Worm (Caenorhabditis elegans): ENCODE results near the gene ZK563.7.

ZK563.7 gene

DNA sequence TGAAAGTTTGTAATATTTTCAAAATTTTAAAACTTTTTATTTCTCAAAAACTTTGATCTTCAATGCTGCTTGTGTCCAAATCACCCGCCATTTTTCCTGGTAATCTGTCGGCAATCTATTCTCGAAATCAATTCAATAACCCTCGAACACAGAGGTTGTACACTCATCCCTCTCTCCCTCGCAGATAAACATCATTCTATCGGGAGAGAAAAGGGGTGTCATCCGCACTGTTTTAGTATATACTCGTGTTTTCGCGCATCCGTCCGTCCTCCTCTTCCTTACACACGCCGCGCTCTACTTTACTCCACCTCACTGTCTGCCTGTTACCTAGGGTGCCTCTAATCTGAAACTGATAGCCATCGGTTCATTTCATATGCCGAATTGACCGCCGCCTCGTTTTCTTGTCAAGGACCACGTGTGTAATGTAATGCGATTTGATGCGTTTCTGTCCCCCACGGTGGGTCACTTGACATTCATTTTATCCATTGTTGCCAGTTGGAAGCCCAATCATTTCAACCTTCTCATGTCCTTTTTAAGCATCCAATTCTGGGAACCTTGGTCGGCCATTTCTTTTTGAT is 36.6 kb upstream of the ZK563.7 start:
- TF ChIP-seq ceh-48 (tag; optimal IDR thresholded peaks at IDR 0.05) (no peak), pha-4 (tag; optimal IDR thresholded peaks at IDR 0.05) (no peak), C38D4.7 (GFP tag; optimal IDR thresholded peaks at IDR 0.05) (no peak), tbx-2 (tag; optimal IDR thresholded peaks at IDR 0.05) (peak; percentile 1), syd-9 (tag; optimal IDR thresholded peaks at IDR 0.05) (no peak), ceh-18 (tag; optimal IDR thresholded peaks at IDR 0.05) (no peak), ceh-2 (tag; optimal IDR thresholded peaks at IDR 0.05) (no peak), fkh-6 (tag; optimal IDR thresholded peaks at IDR 0.05) (peak; percentile 18), hlh-6 (tag; optimal IDR thresholded peaks at IDR 0.05) (peak; percentile 14), sdc-2 (tag; optimal IDR thresholded peaks at IDR 0.05) (peak; percentile 7), hlh-8 (tag; optimal IDR thresholded peaks at IDR 0.05) (no peak), pros-1 (tag; optimal IDR thresholded peaks at IDR 0.05) (no peak), rnt-1 (tag; optimal IDR thresholded peaks at IDR 0.05) (peak; percentile 17)

DNA sequence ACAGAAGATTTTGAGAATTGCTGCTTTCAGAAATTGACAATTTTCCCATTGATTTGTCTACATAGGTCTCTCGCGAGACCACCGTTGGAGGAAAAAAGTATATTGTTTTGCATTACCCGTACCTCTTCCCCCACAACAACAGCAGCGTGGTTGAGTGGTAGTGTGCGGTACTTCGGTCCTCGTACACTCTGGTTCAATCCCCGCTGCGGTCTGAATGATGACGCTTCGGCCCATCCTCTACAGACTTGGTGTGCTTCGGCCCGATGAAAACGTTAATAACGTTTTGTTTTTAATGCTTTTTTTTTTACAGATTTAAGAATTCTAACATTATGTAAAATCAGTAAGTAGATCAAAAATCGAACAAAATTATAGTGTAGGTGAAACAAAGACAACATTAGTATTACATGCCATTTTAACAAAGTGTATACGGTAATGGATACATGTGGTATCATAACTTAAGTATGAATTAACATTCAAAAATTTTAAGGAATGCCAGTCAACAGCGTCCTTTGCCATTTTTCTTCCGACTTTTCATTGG is 32.3 kb upstream of the ZK563.7 start, which contains the start of gene ZK816.3:
TSS of gene ZK816.3 (plus strand) at position 488 of the 538 bp plus-strand sequence.
- TF ChIP-seq sox-4 (tag; optimal IDR thresholded peaks at IDR 0.05) (peak; percentile 61), ceh-30 (tag; optimal IDR thresholded peaks at IDR 0.05) (no peak), madf-2 (tag; optimal IDR thresholded peaks at IDR 0.05) (peak; percentile 32), Y22D7AL.16 (tag; optimal IDR thresholded peaks at IDR 0.05) (peak; percentile 37), pha-2 (tag; optimal IDR thresholded peaks at IDR 0.05) (peak; percentile 50), hlh-13 (GFP tag; optimal IDR thresholded peaks at IDR 0.05) (no peak), dve-1 (tag; optimal IDR thresholded peaks at IDR 0.05) (peak; percentile 15), hlh-15 (tag; optimal IDR thresholded peaks at IDR 0.05) (peak; percentile 29), ceh-34 (tag; optimal IDR thresholded peaks at IDR 0.05) (peak; percentile 60), ceh-2 (tag; optimal IDR thresholded peaks at IDR 0.05) (peak; percentile 28), nhr-11 (tag; optimal IDR thresholded peaks at IDR 0.05) (no peak), ceh-18 (tag; optimal IDR thresholded peaks at IDR 0.05) (no peak), ceh-22 (tag; optimal IDR thresholded peaks at IDR 0.05) (no peak), fkh-10 (GFP tag; optimal IDR thresholded peaks at IDR 0.05) (no peak), ceh-9 (tag; optimal IDR thresholded peaks at IDR 0.05) (no peak), ceh-19 (GFP tag; optimal IDR thresholded peaks at IDR 0.05) (peak; percentile 36), ama-1 (optimal IDR thresholded peaks at IDR 0.05) (no peak), lim-6 (tag; optimal IDR thresholded peaks at IDR 0.05) (no peak), C38D4.7 (GFP tag; optimal IDR thresholded peaks at IDR 0.05) (peak; percentile 35), pros-1 (tag; optimal IDR thresholded peaks at IDR 0.05) (no peak), hlh-30 (tag; optimal IDR thresholded peaks at IDR 0.05; ENCODE audit: insufficient read depth) (no peak), sdc-2 (tag; optimal IDR thresholded peaks at IDR 0.05) (peak; percentile 63), dmd-4 (tag; optimal IDR thresholded peaks at IDR 0.05; ENCODE audit: borderline replicate concordance) (no peak), ttx-3 (tag; optimal IDR thresholded peaks at IDR 0.05) (peak; percentile 32), pax-1 (tag; optimal IDR thresholded peaks at IDR 0.05) (no peak), elt-4 (tag; optimal IDR thresholded peaks at IDR 0.05) (no peak), lin-11 (tag; optimal IDR thresholded peaks at IDR 0.05) (peak; percentile 43), pqm-1 (tag; optimal IDR thresholded peaks at IDR 0.05) (no peak), hlh-6 (tag; optimal IDR thresholded peaks at IDR 0.05) (peak; percentile 79), unc-55 (GFP tag; optimal IDR thresholded peaks at IDR 0.05) (no peak), sox-2 (GFP tag; IDR thresholded peaks at IDR 0.05) (peak; percentile 77), F13H6.1 (tag; optimal IDR thresholded peaks at IDR 0.05) (no peak), K09A11.1 (tag; optimal IDR thresholded peaks at IDR 0.05; ENCODE audit: insufficient read depth) (peak; percentile 55), mec-3 (tag; optimal IDR thresholded peaks at IDR 0.05; ENCODE audit: borderline replicate concordance) (no peak), odd-2 (tag; optimal IDR thresholded peaks at IDR 0.05) (no peak), unc-86 (tag; optimal IDR thresholded peaks at IDR 0.05) (peak; percentile 31), ceh-24 (tag; optimal IDR thresholded peaks at IDR 0.05) (no peak), ets-4 (tag; optimal IDR thresholded peaks at IDR 0.05) (no peak), elt-2 (tag; optimal IDR thresholded peaks at IDR 0.05) (peak; percentile 78), che-1 (tag; optimal IDR thresholded peaks at IDR 0.05) (peak; percentile 60), gmeb-2 (tag; optimal IDR thresholded peaks at IDR 0.05) (peak; percentile 29), ceh-48 (tag; optimal IDR thresholded peaks at IDR 0.05) (no peak), tbx-7 (tag; optimal IDR thresholded peaks at IDR 0.05) (peak; percentile 12), ref-2 (tag; optimal IDR thresholded peaks at IDR 0.05) (no peak)
